Fruit fly (Drosophila melanogaster): ENCODE data around the gene ogre.

- TF ChIP-seq psq (optimal IDR thresholded peaks at IDR 0.05) (no peak), pan (optimal IDR thresholded peaks at IDR 0.05) (no peak), Dll (optimal IDR thresholded peaks at IDR 0.05) (no peak), usp (GFP tag; optimal IDR thresholded peaks at IDR 0.05) (no peak), EcR (GFP tag; optimal IDR thresholded peaks at IDR 0.05) (no peak), CG8478 (optimal IDR thresholded peaks at IDR 0.05) (no peak)
Measured at dm6 chrX:6987091-6987490, 4.0 kb downstream of the ogre start.

Measured in whole organism.